Worm (Caenorhabditis elegans): ENCODE results near the gene K05F1.8.

Gene K05F1.8

ce11 chrII:5836153-5836719 lies 36.8 kb upstream of the K05F1.8 start, which contains the start of gene fzo-1 (continued):
- TF ChIP-seq F10E7.11 (tag; optimal IDR thresholded peaks at IDR 0.05): no peak

ce11 chrII:5835146-5835545 lies 35.7 kb upstream of the K05F1.8 start:
- no peak for TF ChIP-seq ccch-3 (GFP tag; optimal IDR thresholded peaks at IDR 0.05)
- TF ChIP-seq die-1 (tag; optimal IDR thresholded peaks at IDR 0.05): no peak
- TF ChIP-seq nhr-179 (tag; optimal IDR thresholded peaks at IDR 0.05): no peak
- no peak for TF ChIP-seq snpc-1.3 (tag; optimal IDR thresholded peaks at IDR 0.05; ENCODE audit: insufficient read depth)
- no peak for TF ChIP-seq B0336.3 (GFP tag; IDR thresholded peaks at IDR 0.05)
- TF ChIP-seq hlh-26 (GFP tag; conservative IDR thresholded peaks at IDR 0.05): no peak
- no peak for TF ChIP-seq lsy-27 (tag; optimal IDR thresholded peaks at IDR 0.05; ENCODE audit: borderline replicate concordance, insufficient read depth)
- TF ChIP-seq F23B12.7 (tag; optimal IDR thresholded peaks at IDR 0.05; ENCODE audit: insufficient read depth): no peak
- no peak for TF ChIP-seq rpc-1 (optimal IDR thresholded peaks at IDR 0.05)
- no peak for TF ChIP-seq rpc-1 (tag; optimal IDR thresholded peaks at IDR 0.05)
- no peak for TF ChIP-seq F22D6.2 (tag; optimal IDR thresholded peaks at IDR 0.05)
- TF ChIP-seq F57A8.1 (GFP tag; optimal IDR thresholded peaks at IDR 0.05): no peak
- TF ChIP-seq K11D2.4 (GFP tag; IDR thresholded peaks at IDR 0.05): no peak
- TF ChIP-seq pha-4 (tag; optimal IDR thresholded peaks at IDR 0.05): no peak

- no peak for TF ChIP-seq lin-54 (GFP tag; optimal IDR thresholded peaks at IDR 0.05)
- TF ChIP-seq hlh-12 (tag; optimal IDR thresholded peaks at IDR 0.05): no peak
- TF ChIP-seq lsy-27 (tag; optimal IDR thresholded peaks at IDR 0.05; ENCODE audit: borderline replicate concordance, insufficient read depth): no peak
- TF ChIP-seq gei-17 (GFP tag; optimal IDR thresholded peaks at IDR 0.05): no peak
- no peak for TF ChIP-seq zfh-2 (GFP tag; conservative IDR thresholded peaks at IDR 0.05)
- TF ChIP-seq ekl-4 (GFP tag; IDR thresholded peaks at IDR 0.05): no peak
- TF ChIP-seq K12H6.12 (tag; optimal IDR thresholded peaks at IDR 0.05): no peak
- no peak for TF ChIP-seq nfyb-1 (GFP tag; IDR thresholded peaks at IDR 0.05)
- TF ChIP-seq F10E7.11 (tag; optimal IDR thresholded peaks at IDR 0.05): no peak
- TF ChIP-seq cebp-2 (GFP tag; IDR thresholded peaks at IDR 0.05): no peak
- TF ChIP-seq madf-3 (GFP tag; IDR thresholded peaks at IDR 0.05): no peak
- TF ChIP-seq F23B12.7 (tag; optimal IDR thresholded peaks at IDR 0.05; ENCODE audit: insufficient read depth): no peak
- TF ChIP-seq hlh-26 (GFP tag; conservative IDR thresholded peaks at IDR 0.05): no peak
- TF ChIP-seq repo-1 (tag; optimal IDR thresholded peaks at IDR 0.05): no peak
- no peak for TF ChIP-seq lin-40 (tag; optimal IDR thresholded peaks at IDR 0.05)
- no peak for TF ChIP-seq mes-4 (tag; optimal IDR thresholded peaks at IDR 0.05)
- TF ChIP-seq rpc-1 (optimal IDR thresholded peaks at IDR 0.05): no peak
- TF ChIP-seq rpc-1 (tag; optimal IDR thresholded peaks at IDR 0.05): no peak
Observed at ce11 chrII:5833136-5833535, 33.7 kb upstream of the K05F1.8 start, which contains the start of gene gtap-1. gtap-1 (minus strand) TSS chrII:5833236.

- TF ChIP-seq madf-8 (GFP tag; conservative IDR thresholded peaks at IDR 0.05) (no peak), zfh-2 (GFP tag; conservative IDR thresholded peaks at IDR 0.05) (peak; percentile 82), egrh-3 (GFP tag; IDR thresholded peaks at IDR 0.05) (peak; percentile 57; the same call in 1 of the 2 replicates)
Observed at ce11 chrII:5831373-5831772, 31.9 kb upstream of the K05F1.8 start.

ce11 chrII:5829940-5830424 lies 30.5 kb upstream of the K05F1.8 start, which contains the start of gene col-74:
col-74 (plus strand) TSS chrII:5830374.
- TF ChIP-seq Y53F4B.3 (GFP tag; IDR thresholded peaks at IDR 0.05) (no peak), hrde-1 (tag; optimal IDR thresholded peaks at IDR 0.05; ENCODE audit: borderline replicate concordance) (no peak), nfyb-1 (GFP tag; IDR thresholded peaks at IDR 0.05) (0 out of 2 replicates have a peak, but pooled peaks have one; percentile 23), dox-1 (GFP tag; IDR thresholded peaks at IDR 0.05) (peak; percentile 23; the same call in 1 of the 2 replicates), nhr-80 (tag; optimal IDR thresholded peaks at IDR 0.05) (peak; percentile 52), ceh-58 (GFP tag; IDR thresholded peaks at IDR 0.05) (no peak), Y53G8AR.9 (GFP tag; conservative IDR thresholded peaks at IDR 0.05) (0 out of 2 replicates have a peak, but pooled peaks have one; percentile 8)

All from whole organism, young adult.